Worm (Caenorhabditis elegans) whole organism, L4 larva: ENCODE measurements around the gene gna-1.

Experiments
- D1046.2 ChIP-seq: fragments of 200-800 bp; sonication (Bioruptor generic); IDR thresholded peaks from 2 replicates; pipeline ENCODE4 v1.3.6; 2022; ENCODE audit warnings: missing genetic modification characterization, missing compliant biosample characterization
- R02D3.7 ChIP-seq: fragments of 150-350 bp; sonication (generic microtip); optimal IDR thresholded peaks from 3 replicates; lab custom pipeline; 2014; ENCODE audit warnings: missing biosample characterization, missing genetic modification characterization
- T20F7.1 ChIP-seq: fragments of 200-800 bp; sonication (Bioruptor generic); optimal IDR thresholded peaks from 2 replicates; lab custom pipeline; 2018; ENCODE audit warnings: mild to moderate bottlenecking, missing genetic modification characterization, missing compliant biosample characterization
- T26A8.4 ChIP-seq: fragments of 200-800 bp; sonication (Bioruptor generic); IDR thresholded peaks from 2 replicates; pipeline ENCODE4 v1.3.6; 2022; ENCODE audit warnings: missing genetic modification characterization, missing compliant biosample characterization
- Y48G9A.11 ChIP-seq: fragments of 200-800 bp; sonication (Bioruptor generic); IDR thresholded peaks from 2 replicates; pipeline ENCODE4 v1.3.6; 2022; ENCODE audit warnings: missing genetic modification reagents, missing genetic modification characterization, missing compliant biosample characterization
- ZK337.2 ChIP-seq: fragments of 200-800 bp; sonication (Bioruptor generic); IDR thresholded peaks from 2 replicates; pipeline ENCODE4 v1.3.6; 2022; ENCODE audit warnings: missing genetic modification reagents, missing genetic modification characterization, missing compliant biosample characterization
- aly-2 ChIP-seq: sonication (generic microtip); optimal IDR thresholded peaks from 2 replicates; lab custom pipeline; 2018; ENCODE audit warnings: missing biosample characterization, missing genetic modification characterization
- attf-4 ChIP-seq: sonication (generic microtip); optimal IDR thresholded peaks from 3 replicates; lab custom pipeline; 2017; ENCODE audit warnings: missing biosample characterization, missing genetic modification characterization
- ceh-28 ChIP-seq: fragments of 150-350 bp; optimal IDR thresholded peaks from 2 replicates; lab custom pipeline; 2014; ENCODE audit warnings: missing biosample characterization, missing genetic modification reagents, missing genetic modification characterization
- ceh-44 ChIP-seq: fragments of 200-800 bp; sonication (Bioruptor generic); IDR thresholded peaks from 2 replicates; pipeline ENCODE4 v1.3.6; 2022; ENCODE audit warnings: missing genetic modification reagents, missing genetic modification characterization, missing compliant biosample characterization
- ceh-62 ChIP-seq: sonication (generic microtip); optimal IDR thresholded peaks from 2 replicates; lab custom pipeline; 2017; ENCODE audit warnings: missing biosample characterization, missing genetic modification characterization
- ctbp-1 ChIP-seq: fragments of 200-800 bp; sonication (Bioruptor generic); IDR thresholded peaks from 2 replicates; pipeline ENCODE4 v1.3.6; 2022; ENCODE audit warnings: missing genetic modification reagents, missing genetic modification characterization, missing compliant biosample characterization
- daf-16 ChIP-seq, 3 experiments: sonication (generic microtip); optimal IDR thresholded peaks; 2 replicates each; lab custom pipeline; 2016 to 2017; ENCODE audit warnings: missing genetic modification characterization in 3 of 3, missing genetic modification reagents in 3 of 3, mild to moderate bottlenecking in 2 of 3, missing compliant biosample characterization in 2 of 3, missing biosample characterization in 1 of 3, moderate library complexity in 1 of 3
- daf-19 ChIP-seq: fragments of 200-800 bp; sonication (Bioruptor generic); conservative IDR thresholded peaks from 2 replicates; pipeline ENCODE4 v1.3.6; 2022; ENCODE audit warnings: missing genetic modification characterization, missing compliant biosample characterization
- dmd-8 ChIP-seq: fragments of 200-800 bp; sonication (Bioruptor generic); IDR thresholded peaks from 2 replicates; pipeline ENCODE4 v1.3.6; 2022; ENCODE audit warnings: missing genetic modification characterization, missing compliant biosample characterization
- dmd-9 ChIP-seq: fragments of 200-800 bp; sonication (Bioruptor generic); IDR thresholded peaks from 2 replicates; pipeline ENCODE4 v1.3.6; 2022; ENCODE audit warnings: missing genetic modification reagents, missing genetic modification characterization, missing compliant biosample characterization
- duxl-1 ChIP-seq: sonication (generic microtip); optimal IDR thresholded peaks from 2 replicates; lab custom pipeline; 2016; ENCODE audit warnings: mild to moderate bottlenecking, missing genetic modification characterization, moderate library complexity, missing compliant biosample characterization; ENCODE audit not compliant: poor library complexity
- dve-1 ChIP-seq: sonication (generic microtip); optimal IDR thresholded peaks from 2 replicates; lab custom pipeline; 2017; ENCODE audit warnings: antibody characterized with exemption, mild to moderate bottlenecking, missing genetic modification characterization, missing compliant biosample characterization; ENCODE audit not compliant: insufficient read depth
- egl-43 ChIP-seq: fragments of 200-800 bp; sonication (Bioruptor generic); IDR thresholded peaks from 2 replicates; pipeline ENCODE4 v1.3.6; 2022; ENCODE audit warnings: missing genetic modification reagents, missing genetic modification characterization, missing compliant biosample characterization
- hlh-30 ChIP-seq: sonication (generic microtip); optimal IDR thresholded peaks from 2 replicates; lab custom pipeline; 2017; ENCODE audit warnings: antibody characterized with exemption, mild to moderate bottlenecking, missing genetic modification characterization, missing compliant biosample characterization; ENCODE audit not compliant: insufficient read depth
- jun-1 ChIP-seq: fragments of 150-350 bp; optimal IDR thresholded peaks from 2 replicates; lab custom pipeline; 2014; ENCODE audit warnings: missing biosample characterization, missing genetic modification reagents, missing genetic modification characterization
- lin-39 ChIP-seq: fragments of 150-350 bp; optimal IDR thresholded peaks from 2 replicates; lab custom pipeline; 2014; ENCODE audit warnings: missing biosample characterization, missing genetic modification reagents, missing genetic modification characterization
- lsy-2 ChIP-seq, 2 experiments: fragments of 150-350 bp in 1 of 2; sonication (generic microtip) in 1 of 2; optimal IDR thresholded peaks; 2 replicates each; lab custom pipeline; 2014 to 2017; ENCODE audit warnings: missing biosample characterization in 2 of 2, missing genetic modification characterization in 2 of 2
- madf-5 ChIP-seq, 2 experiments: fragments of 200-800 bp; sonication (Bioruptor generic); IDR thresholded peaks; 2 replicates each; pipeline ENCODE4 v1.3.6; 2022; ENCODE audit warnings: missing compliant biosample characterization in 2 of 2, missing genetic modification characterization in 2 of 2
- mep-1 ChIP-seq: fragments of 150-350 bp; sonication (generic microtip); optimal IDR thresholded peaks from 3 replicates; lab custom pipeline; 2014; ENCODE audit warnings: missing biosample characterization, missing genetic modification characterization
- nhr-102 ChIP-seq: sonication (generic microtip); optimal IDR thresholded peaks from 2 replicates; lab custom pipeline; 2016; ENCODE audit warnings: mild to moderate bottlenecking, missing genetic modification characterization, moderate library complexity, missing compliant biosample characterization
- nhr-11 ChIP-seq: fragments of 150-350 bp; optimal IDR thresholded peaks from 2 replicates; lab custom pipeline; 2014; ENCODE audit warnings: missing biosample characterization, missing genetic modification characterization
- nhr-237 ChIP-seq: sonication (generic microtip); optimal IDR thresholded peaks from 2 replicates; lab custom pipeline; 2017; ENCODE audit warnings: missing biosample characterization, missing genetic modification characterization
- nhr-25 ChIP-seq: sonication (generic microtip); optimal IDR thresholded peaks from 2 replicates; lab custom pipeline; 2017; ENCODE audit warnings: missing genetic modification characterization, mild to moderate bottlenecking, missing compliant biosample characterization, antibody characterized with exemption, moderate library complexity, borderline replicate concordance; ENCODE audit not compliant: insufficient read depth
- nhr-28 ChIP-seq: fragments of 150-350 bp; optimal IDR thresholded peaks from 2 replicates; lab custom pipeline; 2014; ENCODE audit warnings: missing biosample characterization, missing genetic modification characterization
- nhr-6 ChIP-seq: fragments of 150-350 bp; optimal IDR thresholded peaks from 2 replicates; lab custom pipeline; 2014; ENCODE audit warnings: missing biosample characterization, missing genetic modification characterization
- pqm-1 ChIP-seq: sonication (generic microtip); optimal IDR thresholded peaks from 2 replicates; lab custom pipeline; 2017; ENCODE audit warnings: missing biosample characterization, missing genetic modification characterization
- rbr-2 ChIP-seq: sonication (generic microtip); optimal IDR thresholded peaks from 2 replicates; lab custom pipeline; 2016; ENCODE audit warnings: missing genotype, missing genetic modification characterization, missing compliant biosample characterization
- saeg-2 ChIP-seq: fragments of 200-800 bp; sonication (Bioruptor generic); IDR thresholded peaks from 2 replicates; pipeline ENCODE4 v1.3.6; 2022; ENCODE audit warnings: missing genetic modification reagents, missing genetic modification characterization, missing compliant biosample characterization
- snpc-4 ChIP-seq: fragments of 150-350 bp; optimal IDR thresholded peaks from 2 replicates; lab custom pipeline; 2014; ENCODE audit warnings: missing biosample characterization, missing genetic modification characterization
- spr-3 ChIP-seq: fragments of 200-800 bp; sonication (Bioruptor generic); optimal IDR thresholded peaks from 2 replicates; lab custom pipeline; 2018; ENCODE audit warnings: mild to moderate bottlenecking, missing genetic modification characterization, missing compliant biosample characterization
- tag-97 ChIP-seq: fragments of 200-800 bp; sonication (Bioruptor generic); IDR thresholded peaks from 2 replicates; pipeline ENCODE4 v1.3.6; 2022; ENCODE audit warnings: missing genetic modification characterization, missing compliant biosample characterization
- unc-62 ChIP-seq, 3 experiments: fragments of 150-350 bp in 1 of 3; sonication (generic microtip); optimal IDR thresholded peaks in 2 of 3; peaks in 1 of 3; 1 replicate in 1 of 3; 2 replicates in 2 of 3; lab custom pipeline; 2014 to 2017; ENCODE audit warnings: missing biosample characterization in 3 of 3, missing genetic modification characterization in 3 of 3, missing genetic modification reagents in 3 of 3, missing genotype in 1 of 3
- zag-1 ChIP-seq: fragments of 150-350 bp; optimal IDR thresholded peaks from 2 replicates; lab custom pipeline; 2014; ENCODE audit warnings: missing biosample characterization, missing genetic modification characterization
- zfp-2 ChIP-seq: sonication (generic microtip); optimal IDR thresholded peaks from 2 replicates; lab custom pipeline; 2016; ENCODE audit warnings: mild to moderate bottlenecking, missing genetic modification characterization, missing compliant biosample characterization
- ztf-7 ChIP-seq: fragments of 150-350 bp; optimal IDR thresholded peaks from 2 replicates; lab custom pipeline; 2014; ENCODE audit warnings: missing biosample characterization, missing genetic modification characterization

Gene gna-1

DNA sequence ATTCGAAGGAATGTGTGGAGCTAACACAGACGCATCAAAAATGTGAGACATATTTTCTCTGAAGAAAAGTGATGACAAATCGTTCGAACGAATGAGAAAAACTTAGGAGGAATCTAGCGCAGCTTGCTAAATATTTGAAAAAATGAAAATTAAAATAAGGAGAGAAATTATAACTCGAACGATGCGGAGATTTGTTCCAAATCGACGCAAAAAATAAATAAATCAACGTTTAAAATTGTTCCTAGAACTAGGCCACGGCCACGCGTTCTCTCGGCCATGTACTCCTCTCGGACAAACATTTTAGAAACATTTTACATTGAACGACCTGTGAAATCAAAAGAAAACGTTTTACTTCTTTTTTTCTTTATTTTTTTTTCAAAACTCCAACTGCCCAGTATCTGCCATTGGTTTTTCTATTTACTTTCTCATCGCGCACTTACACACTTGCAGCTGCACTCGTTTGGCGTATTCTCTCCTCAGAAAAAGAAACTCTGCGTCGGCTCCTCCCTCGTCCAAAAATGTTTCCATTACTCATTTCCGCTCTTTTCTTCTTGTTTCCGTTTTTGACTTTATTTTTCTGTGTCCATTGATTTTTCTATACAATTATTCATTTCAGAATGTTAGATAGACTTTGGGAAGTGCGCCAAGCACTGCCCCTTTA is at the start of gene gna-1, which contains the start of gene B0024.13 (continued):
- TF ChIP-seq lsy-2 (tag; optimal IDR thresholded peaks at IDR 0.05; lab: Kevin White, UChicago) (no peak), dve-1 (no peak), egl-43 (GFP tag; lab: Robert Waterston, UW) (no peak), nhr-25 (tag; lab: Kevin White, UChicago) (no peak), Y48G9A.11 (GFP tag; lab: Robert Waterston, UW) (no peak), spr-3 (GFP tag; lab: Kevin White, UChicago) (no peak), duxl-1 (peak; percentile 35), madf-5 (GFP tag; IDR thresholded peaks at IDR 0.05; lab: Robert Waterston, UW) (no peak), dmd-9 (GFP tag; lab: Robert Waterston, UW) (0 out of 2 replicates have a peak, but pooled peaks have one; percentile 49), snpc-4 (no peak), T26A8.4 (GFP tag; lab: Robert Waterston, UW) (no peak), dmd-8 (GFP tag; lab: Robert Waterston, UW) (no peak), jun-1 (tag; lab: Kevin White, UChicago) (no peak), ZK337.2 (peak; percentile 18; the same call in 1 of the 2 replicates), nhr-237 (tag; lab: Kevin White, UChicago) (no peak), nhr-28 (tag; lab: Kevin White, UChicago) (no peak), R02D3.7 (tag; lab: Kevin White, UChicago) (no peak), ceh-44 (0 out of 2 replicates have a peak, but pooled peaks have one; percentile 45), nhr-102 (tag; lab: Kevin White, UChicago) (no peak), rbr-2 (tag; lab: Kevin White, UChicago) (peak; percentile 36), pqm-1 (tag; lab: Kevin White, UChicago) (no peak), ztf-7 (tag; lab: Kevin White, UChicago) (no peak), nhr-6 (tag; lab: Kevin White, UChicago) (no peak), mep-1 (no peak), zfp-2 (tag; lab: Kevin White, UChicago) (no peak), hlh-30 (tag; lab: Kevin White, UChicago) (no peak), tag-97 (no peak)

ce11 chrV:10368256-10368655 is 48.3 kb upstream of the gna-1 start, which contains the start of gene sri-20:
Gene sri-20 (plus strand): TSS chrV:10368556.
- TF ChIP-seq ctbp-1 (no peak), dmd-8 (GFP tag; lab: Robert Waterston, UW) (no peak), saeg-2 (GFP tag; lab: Robert Waterston, UW) (no peak), nhr-11 (tag; lab: Kevin White, UChicago) (no peak), jun-1 (tag; lab: Kevin White, UChicago) (no peak), lin-39 (tag; lab: Kevin White, UChicago) (no peak), unc-62 (GFP tag; optimal IDR thresholded peaks at IDR 0.05 in 1 of 2; lab: Kevin White, UChicago) (no peak), unc-62 (tag; optimal IDR thresholded peaks at IDR 0.05; lab: Kevin White, UChicago) (no peak), daf-19 (no peak), tag-97 (no peak), ceh-28 (no peak), zag-1 (tag; lab: Kevin White, UChicago) (no peak), D1046.2 (no peak), T20F7.1 (GFP tag; lab: Kevin White, UChicago) (no peak), duxl-1 (no peak)

- TF ChIP-seq duxl-1: no peak
- no peak for TF ChIP-seq attf-4
- no peak for TF ChIP-seq ceh-62 (tag; lab: Kevin White, UChicago)
- no peak for TF ChIP-seq daf-16 (GFP tag; optimal IDR thresholded peaks at IDR 0.05; lab: Kevin White, UChicago)
- TF ChIP-seq daf-16 (tag; optimal IDR thresholded peaks at IDR 0.05; lab: Kevin White, UChicago): no peak
- peak in 1 of 2 experiments; percentile 93 for TF ChIP-seq unc-62 (GFP tag; optimal IDR thresholded peaks at IDR 0.05 in 1 of 2; lab: Kevin White, UChicago)
- TF ChIP-seq unc-62 (tag; optimal IDR thresholded peaks at IDR 0.05; lab: Kevin White, UChicago): no peak
- TF ChIP-seq aly-2 (tag; lab: Kevin White, UChicago): no peak
Measured at ce11 chrV:10363834-10364233, 43.9 kb upstream of the gna-1 start.
